Worm (Caenorhabditis elegans) whole organism, L4 larva: ENCODE data around the gene jmjd-3.3.

ENCODE experiments used
- D1046.2 ChIP-seq: fragments of 200-800 bp; sonication (Bioruptor generic); IDR thresholded peaks from 2 replicates; pipeline ENCODE4 v1.3.6; 2022; ENCODE audit warnings: missing genetic modification characterization, missing compliant biosample characterization
- F26F4.8 ChIP-seq: fragments of 200-800 bp; sonication (Bioruptor generic); conservative IDR thresholded peaks from 2 replicates; pipeline ENCODE4 v1.3.6; 2022; ENCODE audit warnings: missing genetic modification characterization, missing compliant biosample characterization
- F49E8.2 ChIP-seq: sonication (generic microtip); optimal IDR thresholded peaks from 2 replicates; lab custom pipeline; 2016; ENCODE audit warnings: missing compliant biosample characterization, mild to moderate bottlenecking, missing genetic modification characterization, borderline replicate concordance
- T20F7.1 ChIP-seq: fragments of 200-800 bp; sonication (Bioruptor generic); optimal IDR thresholded peaks from 2 replicates; lab custom pipeline; 2018; ENCODE audit warnings: mild to moderate bottlenecking, missing genetic modification characterization, missing compliant biosample characterization
- T26A8.4 ChIP-seq: fragments of 200-800 bp; sonication (Bioruptor generic); IDR thresholded peaks from 2 replicates; pipeline ENCODE4 v1.3.6; 2022; ENCODE audit warnings: missing genetic modification characterization, missing compliant biosample characterization
- Y105C5A.15 ChIP-seq: fragments of 200-800 bp; sonication (Bioruptor generic); IDR thresholded peaks from 2 replicates; pipeline ENCODE4 v1.3.6; 2022; ENCODE audit warnings: missing genetic modification characterization, missing compliant biosample characterization
- Y48G9A.11 ChIP-seq: fragments of 200-800 bp; sonication (Bioruptor generic); IDR thresholded peaks from 2 replicates; pipeline ENCODE4 v1.3.6; 2022; ENCODE audit warnings: missing genetic modification reagents, missing genetic modification characterization, missing compliant biosample characterization
- Y75B8A.6 ChIP-seq: fragments of 200-800 bp; sonication (Bioruptor generic); IDR thresholded peaks from 2 replicates; pipeline ENCODE4 v1.3.6; 2022; ENCODE audit warnings: missing genetic modification reagents, missing genetic modification characterization, missing compliant biosample characterization
- ZK337.2 ChIP-seq: fragments of 200-800 bp; sonication (Bioruptor generic); IDR thresholded peaks from 2 replicates; pipeline ENCODE4 v1.3.6; 2022; ENCODE audit warnings: missing genetic modification reagents, missing genetic modification characterization, missing compliant biosample characterization
- ZK546.5 ChIP-seq, 2 experiments: sonication (generic microtip); optimal IDR thresholded peaks; 2 replicates each; lab custom pipeline; 2017; ENCODE audit warnings: missing biosample characterization in 2 of 2, missing genetic modification characterization in 2 of 2
- ama-1 ChIP-seq: fragments of 150-350 bp; optimal IDR thresholded peaks from 2 replicates; lab custom pipeline; 2014; ENCODE audit warnings: inconsistent platforms, mixed read lengths
- ceh-20 ChIP-seq: fragments of 200-800 bp; sonication (Bioruptor generic); IDR thresholded peaks from 2 replicates; pipeline ENCODE4 v1.3.6; 2022; ENCODE audit warnings: missing genetic modification reagents, missing genetic modification characterization, missing compliant biosample characterization
- ceh-32 ChIP-seq: sonication (generic microtip); optimal IDR thresholded peaks from 2 replicates; lab custom pipeline; 2016; ENCODE audit warnings: mild to moderate bottlenecking, missing genetic modification characterization, missing compliant biosample characterization; ENCODE audit not compliant: poor library complexity
- ceh-44 ChIP-seq: fragments of 200-800 bp; sonication (Bioruptor generic); IDR thresholded peaks from 2 replicates; pipeline ENCODE4 v1.3.6; 2022; ENCODE audit warnings: missing genetic modification reagents, missing genetic modification characterization, missing compliant biosample characterization
- ceh-82 ChIP-seq: sonication (generic microtip); optimal IDR thresholded peaks from 2 replicates; lab custom pipeline; 2017; ENCODE audit warnings: missing biosample characterization, missing genetic modification characterization
- ctbp-1 ChIP-seq: fragments of 200-800 bp; sonication (Bioruptor generic); IDR thresholded peaks from 2 replicates; pipeline ENCODE4 v1.3.6; 2022; ENCODE audit warnings: missing genetic modification reagents, missing genetic modification characterization, missing compliant biosample characterization
- daf-16 ChIP-seq, 3 experiments: sonication (generic microtip); optimal IDR thresholded peaks; 2 replicates each; lab custom pipeline; 2016 to 2017; ENCODE audit warnings: missing genetic modification characterization in 3 of 3, missing genetic modification reagents in 3 of 3, mild to moderate bottlenecking in 2 of 3, missing compliant biosample characterization in 2 of 3, missing biosample characterization in 1 of 3, moderate library complexity in 1 of 3
- dmd-6 ChIP-seq: fragments of 200-800 bp; sonication (Bioruptor generic); IDR thresholded peaks from 2 replicates; pipeline ENCODE4 v1.3.6; 2022; ENCODE audit warnings: missing genetic modification reagents, missing genetic modification characterization, missing compliant biosample characterization
- dmd-8 ChIP-seq: fragments of 200-800 bp; sonication (Bioruptor generic); IDR thresholded peaks from 2 replicates; pipeline ENCODE4 v1.3.6; 2022; ENCODE audit warnings: missing genetic modification characterization, missing compliant biosample characterization
- dmd-9 ChIP-seq: fragments of 200-800 bp; sonication (Bioruptor generic); IDR thresholded peaks from 2 replicates; pipeline ENCODE4 v1.3.6; 2022; ENCODE audit warnings: missing genetic modification reagents, missing genetic modification characterization, missing compliant biosample characterization
- dve-1 ChIP-seq: sonication (generic microtip); optimal IDR thresholded peaks from 2 replicates; lab custom pipeline; 2017; ENCODE audit warnings: antibody characterized with exemption, mild to moderate bottlenecking, missing genetic modification characterization, missing compliant biosample characterization; ENCODE audit not compliant: insufficient read depth
- egl-27 ChIP-seq: sonication (generic microtip); optimal IDR thresholded peaks from 3 replicates; lab custom pipeline; 2017; ENCODE audit warnings: missing biosample characterization, missing genetic modification reagents, missing genetic modification characterization
- fkh-10 ChIP-seq: fragments of 150-350 bp; optimal IDR thresholded peaks from 2 replicates; lab custom pipeline; 2014; ENCODE audit warnings: missing biosample characterization, missing genetic modification reagents, missing genetic modification characterization
- gei-8 ChIP-seq: fragments of 200-800 bp; sonication (Bioruptor generic); optimal IDR thresholded peaks from 2 replicates; lab custom pipeline; 2018; ENCODE audit warnings: mild to moderate bottlenecking, missing genetic modification characterization, missing compliant biosample characterization
- hlh-30 ChIP-seq: sonication (generic microtip); optimal IDR thresholded peaks from 2 replicates; lab custom pipeline; 2017; ENCODE audit warnings: antibody characterized with exemption, mild to moderate bottlenecking, missing genetic modification characterization, missing compliant biosample characterization; ENCODE audit not compliant: insufficient read depth
- jun-1 ChIP-seq: fragments of 150-350 bp; optimal IDR thresholded peaks from 2 replicates; lab custom pipeline; 2014; ENCODE audit warnings: missing biosample characterization, missing genetic modification reagents, missing genetic modification characterization
- lim-7 ChIP-seq: fragments of 200-800 bp; sonication (Bioruptor generic); IDR thresholded peaks from 2 replicates; pipeline ENCODE4 v1.3.6; 2022; ENCODE audit warnings: missing genetic modification characterization, missing compliant biosample characterization
- lin-1 ChIP-seq: fragments of 200-800 bp; sonication (Bioruptor generic); IDR thresholded peaks from 2 replicates; pipeline ENCODE4 v1.3.6; 2022; ENCODE audit warnings: missing genetic modification reagents, missing genetic modification characterization, missing compliant biosample characterization
- lin-13 ChIP-seq: fragments of 150-350 bp; optimal IDR thresholded peaks from 2 replicates; lab custom pipeline; 2014; ENCODE audit warnings: missing biosample characterization, missing genetic modification reagents, missing genetic modification characterization
- lin-15B ChIP-seq: fragments of 150-350 bp; sonication (generic microtip); optimal IDR thresholded peaks from 3 replicates; lab custom pipeline; 2014; ENCODE audit warnings: missing biosample characterization, missing genetic modification characterization
- lin-29 ChIP-seq: fragments of 200-800 bp; sonication (Bioruptor generic); IDR thresholded peaks from 2 replicates; pipeline ENCODE4 v1.3.6; 2022; ENCODE audit warnings: missing genetic modification reagents, missing genetic modification characterization, missing compliant biosample characterization
- lir-3 ChIP-seq: sonication (generic microtip); optimal IDR thresholded peaks from 2 replicates; lab custom pipeline; 2016; ENCODE audit warnings: mild to moderate bottlenecking, missing genetic modification characterization, missing compliant biosample characterization
- mep-1 ChIP-seq: fragments of 150-350 bp; sonication (generic microtip); optimal IDR thresholded peaks from 3 replicates; lab custom pipeline; 2014; ENCODE audit warnings: missing biosample characterization, missing genetic modification characterization
- mxl-3 ChIP-seq: fragments of 200-800 bp; sonication (Bioruptor generic); optimal IDR thresholded peaks from 2 replicates; lab custom pipeline; 2018; ENCODE audit warnings: mild to moderate bottlenecking, missing genetic modification characterization, missing compliant biosample characterization
- nhr-11 ChIP-seq: fragments of 150-350 bp; optimal IDR thresholded peaks from 2 replicates; lab custom pipeline; 2014; ENCODE audit warnings: missing biosample characterization, missing genetic modification characterization
- nhr-111 ChIP-seq: fragments of 200-800 bp; sonication (Bioruptor generic); optimal IDR thresholded peaks from 2 replicates; lab custom pipeline; 2018; ENCODE audit warnings: mild to moderate bottlenecking, missing genetic modification characterization, missing compliant biosample characterization
- nhr-237 ChIP-seq: sonication (generic microtip); optimal IDR thresholded peaks from 2 replicates; lab custom pipeline; 2017; ENCODE audit warnings: missing biosample characterization, missing genetic modification characterization
- nhr-28 ChIP-seq: fragments of 150-350 bp; optimal IDR thresholded peaks from 2 replicates; lab custom pipeline; 2014; ENCODE audit warnings: missing biosample characterization, missing genetic modification characterization
- nhr-6 ChIP-seq: fragments of 150-350 bp; optimal IDR thresholded peaks from 2 replicates; lab custom pipeline; 2014; ENCODE audit warnings: missing biosample characterization, missing genetic modification characterization
- nhr-77 ChIP-seq: fragments of 150-350 bp; optimal IDR thresholded peaks from 2 replicates; lab custom pipeline; 2014; ENCODE audit warnings: missing biosample characterization, missing genetic modification characterization
- spr-3 ChIP-seq: fragments of 200-800 bp; sonication (Bioruptor generic); optimal IDR thresholded peaks from 2 replicates; lab custom pipeline; 2018; ENCODE audit warnings: mild to moderate bottlenecking, missing genetic modification characterization, missing compliant biosample characterization
- unc-130 ChIP-seq: sonication (generic microtip); optimal IDR thresholded peaks from 2 replicates; lab custom pipeline; 2016; ENCODE audit warnings: missing genetic modification reagents, missing genetic modification characterization, missing compliant biosample characterization
- unc-62 ChIP-seq, 3 experiments: fragments of 150-350 bp in 1 of 3; sonication (generic microtip); optimal IDR thresholded peaks in 2 of 3; peaks in 1 of 3; 1 replicate in 1 of 3; 2 replicates in 2 of 3; lab custom pipeline; 2014 to 2017; ENCODE audit warnings: missing biosample characterization in 3 of 3, missing genetic modification characterization in 3 of 3, missing genetic modification reagents in 3 of 3, missing genotype in 1 of 3
- vab-7 ChIP-seq: fragments of 200-800 bp; sonication (Bioruptor generic); IDR thresholded peaks from 2 replicates; pipeline ENCODE4 v1.3.6; 2022; ENCODE audit warnings: missing genetic modification reagents, missing genetic modification characterization, missing compliant biosample characterization
- zag-1 ChIP-seq: fragments of 150-350 bp; optimal IDR thresholded peaks from 2 replicates; lab custom pipeline; 2014; ENCODE audit warnings: missing biosample characterization, missing genetic modification characterization
- zip-11 ChIP-seq: fragments of 200-800 bp; sonication (Bioruptor generic); IDR thresholded peaks from 2 replicates; pipeline ENCODE4 v1.3.6; 2022; ENCODE audit warnings: missing genetic modification characterization, missing compliant biosample characterization
- ztf-7 ChIP-seq: fragments of 150-350 bp; optimal IDR thresholded peaks from 2 replicates; lab custom pipeline; 2014; ENCODE audit warnings: missing biosample characterization, missing genetic modification characterization

jmjd-3.3 gene

DNA sequence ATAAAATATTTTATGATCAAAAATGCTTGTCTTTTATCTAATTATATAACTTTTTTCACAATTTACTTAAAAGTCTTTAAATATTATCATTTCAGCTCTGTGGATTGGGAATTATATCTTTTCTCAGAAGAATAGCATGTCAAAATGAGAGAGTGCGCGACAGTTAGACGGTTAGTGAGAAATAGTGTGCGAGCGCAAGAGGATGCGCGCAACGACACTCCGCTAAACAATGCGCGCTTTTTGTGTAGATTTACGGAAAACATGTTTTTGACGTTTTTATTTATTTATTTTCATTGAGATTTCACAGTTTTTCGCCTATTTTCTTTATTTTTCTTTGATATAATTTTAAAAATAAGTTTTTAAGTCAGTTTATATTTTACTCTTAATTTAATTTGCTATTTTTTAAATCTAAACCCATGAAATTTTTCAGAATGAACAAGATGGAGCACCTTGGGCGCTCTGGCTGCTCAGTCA lies 39.6 kb upstream of the jmjd-3.3 start, which contains the start of gene F02C12.3 (continued):
- no peak for TF ChIP-seq nhr-111 (GFP tag; lab: Kevin White, UChicago)
- TF ChIP-seq nhr-6 (tag; lab: Kevin White, UChicago), result peak; percentile 68
- no peak for TF ChIP-seq lin-13 (GFP tag; lab: Kevin White, UChicago)
- no peak for TF ChIP-seq ceh-32 (tag; lab: Kevin White, UChicago)
- no peak for TF ChIP-seq unc-62 (GFP tag; optimal IDR thresholded peaks at IDR 0.05 in 1 of 2; lab: Kevin White, UChicago)
- TF ChIP-seq unc-62 (tag; optimal IDR thresholded peaks at IDR 0.05; lab: Kevin White, UChicago), result no peak
- no peak for TF ChIP-seq lin-1 (GFP tag; lab: Robert Waterston, UW)
- TF ChIP-seq lin-15B, result no peak
- TF ChIP-seq fkh-10 (GFP tag; lab: Kevin White, UChicago), result peak; percentile 2
- no peak for TF ChIP-seq D1046.2 (GFP tag; lab: Robert Waterston, UW)
- TF ChIP-seq F49E8.2, result no peak
- no peak for TF ChIP-seq vab-7
- no peak for TF ChIP-seq ama-1 (lab: Kevin White, UChicago)
- no peak for TF ChIP-seq Y75B8A.6 (GFP tag; lab: Robert Waterston, UW)
- TF ChIP-seq lin-29 (GFP tag; lab: Robert Waterston, UW), result no peak
- no peak for TF ChIP-seq ceh-20 (GFP tag; lab: Robert Waterston, UW)
- TF ChIP-seq lim-7, result no peak
- TF ChIP-seq zag-1 (tag; lab: Kevin White, UChicago), result no peak
- TF ChIP-seq gei-8 (GFP tag; lab: Kevin White, UChicago), result no peak
- TF ChIP-seq hlh-30 (tag; lab: Kevin White, UChicago), result peak; percentile 74
- TF ChIP-seq dmd-9 (GFP tag; lab: Robert Waterston, UW), result no peak
- TF ChIP-seq zip-11 (GFP tag; lab: Robert Waterston, UW), result no peak
- peak; percentile 100 for TF ChIP-seq T20F7.1 (GFP tag; lab: Kevin White, UChicago)
- peak in 1 of 2 experiments; percentile 70 for TF ChIP-seq daf-16 (GFP tag; optimal IDR thresholded peaks at IDR 0.05; lab: Kevin White, UChicago)
- TF ChIP-seq daf-16 (tag; optimal IDR thresholded peaks at IDR 0.05; lab: Kevin White, UChicago), result peak; percentile 74
- TF ChIP-seq ZK337.2, result no peak
- TF ChIP-seq spr-3 (GFP tag; lab: Kevin White, UChicago), result no peak
- TF ChIP-seq nhr-11 (tag; lab: Kevin White, UChicago), result peak; percentile 20
- peak; percentile 77 for TF ChIP-seq dve-1 (tag; lab: Kevin White, UChicago)
- no peak for TF ChIP-seq egl-27
- no peak for TF ChIP-seq dmd-8 (GFP tag; lab: Robert Waterston, UW)
- no peak for TF ChIP-seq Y48G9A.11 (GFP tag; lab: Robert Waterston, UW)

DNA sequence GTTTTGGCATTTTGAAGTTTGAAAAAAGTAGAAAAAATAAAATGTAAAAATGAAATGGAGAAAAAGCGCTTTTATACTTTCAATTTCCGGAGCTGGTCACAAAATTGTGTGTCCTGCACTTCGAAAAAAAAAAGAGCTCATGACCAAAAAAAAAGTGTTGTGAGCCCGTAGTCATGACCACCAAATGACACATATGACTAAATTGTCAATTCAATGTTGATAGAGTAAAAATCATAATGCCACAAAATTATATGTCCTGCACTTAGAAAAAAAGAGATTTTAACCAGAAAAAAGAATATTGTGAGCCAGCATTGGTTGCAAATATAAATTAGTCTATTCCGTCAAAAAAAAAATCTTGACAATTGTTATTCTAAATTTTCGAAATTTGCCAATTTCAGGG lies 37.0 kb upstream of the jmjd-3.3 start, which contains the start of gene F02C12.2:
TSS of gene F02C12.2 (minus strand) at position 101 of the 400 bp plus-strand sequence.
- peak in 1 of 2 experiments; percentile 3 for TF ChIP-seq unc-62 (GFP tag; optimal IDR thresholded peaks at IDR 0.05 in 1 of 2; lab: Kevin White, UChicago)
- no peak for TF ChIP-seq unc-62 (tag; optimal IDR thresholded peaks at IDR 0.05; lab: Kevin White, UChicago)
- no peak for TF ChIP-seq Y105C5A.15

DNA sequence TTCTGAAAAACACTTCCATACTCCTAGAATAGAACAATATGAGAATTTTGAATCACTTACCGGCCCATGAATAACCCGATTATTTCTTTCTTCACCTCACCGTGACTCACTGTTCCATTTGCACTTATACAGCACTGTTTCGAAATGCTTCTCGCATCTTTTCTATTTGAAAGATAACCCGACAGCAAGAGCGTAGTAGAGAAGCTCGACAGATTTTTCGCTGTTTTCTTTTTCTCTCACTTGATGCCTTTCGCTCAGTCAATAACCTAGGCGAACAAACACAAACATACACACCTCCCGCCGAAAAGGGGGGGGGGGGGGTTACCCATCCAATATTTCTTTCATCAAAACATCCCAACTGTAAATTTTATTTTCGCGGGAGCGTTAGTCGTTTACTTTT lies 34.9 kb upstream of the jmjd-3.3 start:
- TF ChIP-seq ctbp-1 (GFP tag; lab: Robert Waterston, UW) (no peak), ceh-44 (GFP tag; lab: Robert Waterston, UW) (no peak), daf-16 (GFP tag; optimal IDR thresholded peaks at IDR 0.05; lab: Kevin White, UChicago) (peak in 1 of 2 experiments; percentile 26), daf-16 (tag; optimal IDR thresholded peaks at IDR 0.05; lab: Kevin White, UChicago) (peak; percentile 89), nhr-237 (tag; lab: Kevin White, UChicago) (no peak), mep-1 (tag; lab: Kevin White, UChicago) (peak; percentile 37), nhr-28 (tag; lab: Kevin White, UChicago) (peak; percentile 41), F26F4.8 (GFP tag; lab: Robert Waterston, UW) (no peak), T26A8.4 (GFP tag; lab: Robert Waterston, UW) (no peak), gei-8 (GFP tag; lab: Kevin White, UChicago) (no peak), mxl-3 (GFP tag; lab: Kevin White, UChicago) (peak; percentile 21), lir-3 (tag; lab: Kevin White, UChicago) (no peak), nhr-77 (tag; lab: Kevin White, UChicago) (peak; percentile 44), lin-1 (GFP tag; lab: Robert Waterston, UW) (no peak), dmd-6 (GFP tag; lab: Robert Waterston, UW) (peak; percentile 55; the same call in 1 of the 2 replicates), dve-1 (tag; lab: Kevin White, UChicago) (peak; percentile 69), T20F7.1 (GFP tag; lab: Kevin White, UChicago) (no peak), ztf-7 (tag; lab: Kevin White, UChicago) (peak; percentile 24), unc-130 (no peak), egl-27 (no peak), jun-1 (tag; lab: Kevin White, UChicago) (peak; percentile 8), ZK546.5 (tag; optimal IDR thresholded peaks at IDR 0.05; lab: Kevin White, UChicago) (no peak), ceh-82 (tag; lab: Kevin White, UChicago) (no peak)
